Worm (Caenorhabditis elegans) whole organism, L2 larva: ENCODE data around the gene sri-61.

ENCODE experiments used
- C34F6.9 ChIP-seq: fragments of 150-350 bp; optimal IDR thresholded peaks from 2 replicates; lab custom pipeline; 2014; ENCODE audit warnings: missing biosample characterization, missing genetic modification characterization
- F13H6.1 ChIP-seq: sonication (generic microtip); optimal IDR thresholded peaks from 2 replicates; lab custom pipeline; 2016; ENCODE audit warnings: missing genetic modification characterization, missing compliant biosample characterization
- R02D3.7 ChIP-seq: fragments of 150-350 bp; optimal IDR thresholded peaks from 2 replicates; lab custom pipeline; 2014; ENCODE audit warnings: missing biosample characterization, missing genetic modification characterization
- aly-2 ChIP-seq: fragments of 150-350 bp; optimal IDR thresholded peaks from 2 replicates; lab custom pipeline; 2014; ENCODE audit warnings: missing biosample characterization, missing genetic modification characterization
- ama-1 ChIP-seq: fragments of 150-350 bp; optimal IDR thresholded peaks from 2 replicates; lab custom pipeline; 2018; ENCODE audit warnings: inconsistent platforms
- ceh-16 ChIP-seq: fragments of 150-350 bp; optimal IDR thresholded peaks from 2 replicates; lab custom pipeline; 2014; ENCODE audit warnings: missing biosample characterization, missing genetic modification characterization
- crh-2 ChIP-seq: sonication (generic microtip); optimal IDR thresholded peaks from 2 replicates; lab custom pipeline; 2017; ENCODE audit warnings: missing biosample characterization, missing genetic modification characterization
- dmd-4 ChIP-seq: sonication (generic microtip); optimal IDR thresholded peaks from 2 replicates; lab custom pipeline; 2017; ENCODE audit warnings: missing biosample characterization, missing genetic modification characterization
- egl-27 ChIP-seq: sonication (generic microtip); optimal IDR thresholded peaks from 3 replicates; lab custom pipeline; 2017; ENCODE audit warnings: missing biosample characterization, missing genetic modification reagents, missing genetic modification characterization
- elt-1 ChIP-seq: fragments of 150-350 bp; optimal IDR thresholded peaks from 2 replicates; lab custom pipeline; 2014; ENCODE audit warnings: missing biosample characterization, missing genetic modification characterization
- elt-3 ChIP-seq: sonication (generic microtip); optimal IDR thresholded peaks from 2 replicates; lab custom pipeline; 2017; ENCODE audit warnings: missing biosample characterization, missing genetic modification characterization
- fos-1 ChIP-seq: fragments of 150-350 bp; optimal IDR thresholded peaks from 2 replicates; lab custom pipeline; 2014; ENCODE audit warnings: missing biosample characterization, missing genetic modification characterization
- gmeb-1 ChIP-seq: fragments of 150-350 bp; optimal IDR thresholded peaks from 2 replicates; lab custom pipeline; 2014; ENCODE audit warnings: missing biosample characterization, missing genetic modification characterization
- lin-11 ChIP-seq: fragments of 150-350 bp; sonication (generic microtip); optimal IDR thresholded peaks from 2 replicates; lab custom pipeline; 2014; ENCODE audit warnings: missing biosample characterization, missing genetic modification characterization, inconsistent platforms, mixed read lengths
- lin-13 ChIP-seq: fragments of 150-350 bp; optimal IDR thresholded peaks from 2 replicates; lab custom pipeline; 2014; ENCODE audit warnings: missing biosample characterization, missing genetic modification reagents, missing genetic modification characterization
- lin-39 ChIP-seq: fragments of 150-350 bp; optimal IDR thresholded peaks from 2 replicates; lab custom pipeline; 2014; ENCODE audit warnings: missing biosample characterization, missing genetic modification reagents, missing genetic modification characterization
- lsy-2 ChIP-seq, 2 experiments: fragments of 150-350 bp in 1 of 2; sonication (generic microtip) in 1 of 2; optimal IDR thresholded peaks; 2 replicates each; lab custom pipeline; 2014 to 2017; ENCODE audit warnings: missing biosample characterization in 2 of 2, missing genetic modification characterization in 2 of 2
- mab-5 ChIP-seq: fragments of 150-350 bp; optimal IDR thresholded peaks from 2 replicates; lab custom pipeline; 2014; ENCODE audit warnings: missing biosample characterization, missing genetic modification characterization
- mbf-1 ChIP-seq: sonication (generic microtip); optimal IDR thresholded peaks from 2 replicates; lab custom pipeline; 2017; ENCODE audit warnings: missing biosample characterization, missing genetic modification characterization
- nhr-10 ChIP-seq: sonication (generic microtip); optimal IDR thresholded peaks from 2 replicates; lab custom pipeline; 2017; ENCODE audit warnings: missing biosample characterization, missing genetic modification characterization
- nhr-12 ChIP-seq: fragments of 150-350 bp; optimal IDR thresholded peaks from 2 replicates; lab custom pipeline; 2014; ENCODE audit warnings: missing biosample characterization, missing genetic modification characterization
- nhr-129 ChIP-seq: fragments of 150-350 bp; optimal IDR thresholded peaks from 2 replicates; lab custom pipeline; 2014; ENCODE audit warnings: missing biosample characterization, missing genetic modification characterization
- nhr-23 ChIP-seq: fragments of 150-350 bp; optimal IDR thresholded peaks from 2 replicates; lab custom pipeline; 2014; ENCODE audit warnings: missing biosample characterization, missing genetic modification reagents, missing genetic modification characterization
- nhr-237 ChIP-seq: fragments of 150-350 bp; optimal IDR thresholded peaks from 2 replicates; lab custom pipeline; 2014; ENCODE audit warnings: missing biosample characterization, missing genetic modification characterization
- nhr-6 ChIP-seq: fragments of 150-350 bp; optimal IDR thresholded peaks from 2 replicates; lab custom pipeline; 2014; ENCODE audit warnings: missing biosample characterization, missing genetic modification characterization
- peb-1 ChIP-seq: fragments of 150-350 bp; optimal IDR thresholded peaks from 2 replicates; lab custom pipeline; 2014; ENCODE audit warnings: missing biosample characterization, missing genetic modification characterization
- sem-4 ChIP-seq: fragments of 150-350 bp; optimal IDR thresholded peaks from 2 replicates; lab custom pipeline; 2014; ENCODE audit warnings: missing biosample characterization, missing genetic modification reagents, missing genetic modification characterization
- unc-62 ChIP-seq: fragments of 150-350 bp; optimal IDR thresholded peaks from 2 replicates; lab custom pipeline; 2014; ENCODE audit warnings: missing biosample characterization, missing genetic modification reagents, missing genetic modification characterization
- zag-1 ChIP-seq: fragments of 150-350 bp; optimal IDR thresholded peaks from 2 replicates; lab custom pipeline; 2014; ENCODE audit warnings: missing biosample characterization, missing genetic modification characterization
- ztf-11 ChIP-seq: sonication (generic microtip); optimal IDR thresholded peaks from 2 replicates; lab custom pipeline; 2017; ENCODE audit warnings: missing biosample characterization, missing genetic modification characterization

The sri-61 gene

DNA sequence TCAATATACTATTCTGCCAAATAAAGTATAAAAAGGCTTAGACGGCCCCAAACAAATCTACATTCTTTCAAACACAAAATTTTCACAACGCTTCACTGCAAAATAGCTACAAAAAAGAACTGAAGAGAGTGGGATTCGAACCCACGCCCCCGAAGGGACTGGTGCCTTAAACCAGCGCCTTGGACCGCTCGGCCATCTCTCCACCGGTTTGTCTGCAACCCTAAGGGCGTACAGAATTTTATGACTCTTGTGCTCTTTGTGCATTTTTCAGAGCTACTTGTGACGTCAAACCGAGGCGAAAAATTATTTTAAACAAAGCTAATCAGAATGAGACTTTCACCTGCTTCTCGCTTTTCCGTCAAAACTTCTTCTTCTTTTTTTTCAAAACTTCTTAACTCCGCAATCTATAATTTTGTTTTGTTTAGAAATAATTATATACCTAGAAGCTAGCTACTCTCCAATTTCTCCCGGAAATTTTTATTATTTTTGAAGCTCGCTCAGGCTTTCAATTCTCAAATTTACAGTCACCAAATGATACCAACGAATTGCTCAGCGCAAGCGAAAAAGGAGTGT is 36.1 kb upstream of the sri-61 start, which contains the start of gene T05A8.8:
Gene T05A8.8 (plus strand): TSS at position 523 of the 573 bp plus-strand sequence.
- no peak for TF ChIP-seq gmeb-1 (tag; lab: Kevin White, UChicago)
- no peak for TF ChIP-seq elt-1 (tag; lab: Kevin White, UChicago)
- TF ChIP-seq zag-1 (tag; lab: Kevin White, UChicago) = no peak
- no peak for TF ChIP-seq crh-2 (tag; lab: Kevin White, UChicago)
- no peak for TF ChIP-seq F13H6.1 (tag; lab: Kevin White, UChicago)
- no peak for TF ChIP-seq nhr-10 (tag; lab: Kevin White, UChicago)

- TF ChIP-seq nhr-6 (tag; lab: Kevin White, UChicago) = no peak
- TF ChIP-seq ama-1 (lab: Kevin White, UChicago) = no peak
- TF ChIP-seq F13H6.1 (tag; lab: Kevin White, UChicago) = no peak
- TF ChIP-seq lin-39 (tag; lab: Kevin White, UChicago) = no peak
These were observed 35.5 kb upstream of the sri-61 start for ce11 chrII:2735644-2736043.

DNA sequence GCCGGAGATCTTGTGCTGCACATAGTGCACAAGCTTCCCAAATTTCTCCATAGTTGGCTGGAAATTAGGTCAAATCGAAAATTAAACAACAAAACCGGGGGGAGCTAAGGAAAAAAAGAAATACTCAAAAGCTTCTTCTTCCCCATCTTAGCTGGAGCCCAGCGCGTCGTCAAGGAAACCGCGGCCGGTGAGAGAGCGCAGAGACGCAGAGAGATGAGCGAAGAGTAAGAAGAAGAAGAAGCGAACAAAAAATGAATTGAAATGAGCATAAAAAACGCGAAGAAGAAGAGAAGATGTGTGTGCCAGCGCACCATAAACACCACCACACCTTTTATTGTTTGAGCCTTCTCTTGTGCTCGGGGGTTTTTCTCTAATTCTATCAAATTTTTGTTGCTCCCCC is 35.1 kb upstream of the sri-61 start, which contains the start of gene wdr-31:
Gene wdr-31 (minus strand): TSS at position 101 of the 400 bp plus-strand sequence.
- no peak for TF ChIP-seq F13H6.1 (tag; lab: Kevin White, UChicago)

DNA sequence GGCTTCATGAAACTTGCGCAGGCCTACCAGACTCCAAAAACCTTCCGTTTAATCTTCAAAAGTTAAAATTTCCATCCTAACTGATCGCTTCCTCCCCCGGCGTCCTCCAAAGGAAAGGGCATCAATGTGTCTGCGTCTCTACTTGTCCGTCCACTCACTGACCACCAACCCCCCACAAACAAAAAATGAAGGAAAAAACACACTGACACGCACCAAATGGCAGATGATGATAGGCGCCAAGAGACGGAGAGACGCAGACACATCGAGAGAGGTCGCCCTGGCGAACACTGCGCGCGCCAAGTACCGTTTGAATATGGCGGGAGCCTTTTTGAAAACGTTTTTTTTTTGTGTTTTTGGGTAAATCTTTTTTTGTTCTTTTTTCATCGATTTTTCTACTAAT is 34.6 kb upstream of the sri-61 start:
- TF ChIP-seq unc-62 (GFP tag; lab: Kevin White, UChicago) (no peak), nhr-237 (tag; lab: Kevin White, UChicago) (no peak), nhr-10 (tag; lab: Kevin White, UChicago) (no peak), nhr-129 (tag; lab: Kevin White, UChicago) (peak; percentile 4), nhr-23 (no peak), aly-2 (tag; lab: Kevin White, UChicago) (no peak), C34F6.9 (tag; lab: Kevin White, UChicago) (peak; percentile 28), R02D3.7 (no peak), lin-11 (tag; lab: Kevin White, UChicago) (no peak), nhr-12 (tag; lab: Kevin White, UChicago) (no peak), lsy-2 (tag; optimal IDR thresholded peaks at IDR 0.05; lab: Kevin White, UChicago) (peak in 1 of 2 experiments; percentile 22), ceh-16 (tag; lab: Kevin White, UChicago) (peak; percentile 30), sem-4 (tag; lab: Kevin White, UChicago) (no peak), fos-1 (tag; lab: Kevin White, UChicago) (peak; percentile 13), F13H6.1 (tag; lab: Kevin White, UChicago) (peak; percentile 67), egl-27 (tag; lab: Kevin White, UChicago) (no peak), gmeb-1 (tag; lab: Kevin White, UChicago) (no peak), peb-1 (tag; lab: Kevin White, UChicago) (no peak), dmd-4 (tag; lab: Kevin White, UChicago) (no peak), ztf-11 (no peak), elt-3 (tag; lab: Kevin White, UChicago) (no peak)
- TF ChIP-seq, all 48 proteins: peak for 6

DNA sequence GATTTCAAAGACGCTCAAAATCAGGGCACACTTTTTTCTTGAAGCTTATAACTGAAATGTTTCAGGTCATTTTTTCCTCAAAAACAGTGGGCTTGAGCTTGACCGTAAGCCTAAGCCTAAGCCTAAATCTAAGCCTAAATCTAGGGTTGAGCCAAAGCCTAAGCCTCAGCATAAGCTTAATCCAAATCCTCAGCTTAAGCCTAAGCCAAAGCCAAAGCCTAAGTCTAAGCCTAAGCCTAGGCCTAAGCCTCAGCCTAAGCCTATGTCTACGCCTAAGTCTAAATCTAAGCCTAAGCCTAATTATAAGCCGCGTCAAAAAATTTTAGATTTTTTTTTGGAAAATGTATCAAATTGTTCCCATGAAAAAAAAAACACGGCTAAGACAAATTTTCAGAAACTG is 34.1 kb upstream of the sri-61 start:
- TF ChIP-seq gmeb-1 (tag; lab: Kevin White, UChicago) (no peak), F13H6.1 (tag; lab: Kevin White, UChicago) (no peak), lin-13 (no peak), lin-11 (tag; lab: Kevin White, UChicago) (no peak), unc-62 (GFP tag; lab: Kevin White, UChicago) (no peak)

- no peak for TF ChIP-seq nhr-129 (tag; lab: Kevin White, UChicago)
- TF ChIP-seq dmd-4 (tag; lab: Kevin White, UChicago) = no peak
- TF ChIP-seq crh-2 (tag; lab: Kevin White, UChicago) = no peak
- TF ChIP-seq gmeb-1 (tag; lab: Kevin White, UChicago) = no peak
- no peak for TF ChIP-seq egl-27 (tag; lab: Kevin White, UChicago)
- no peak for TF ChIP-seq mbf-1 (tag; lab: Kevin White, UChicago)
- TF ChIP-seq nhr-10 (tag; lab: Kevin White, UChicago) = no peak
- no peak for TF ChIP-seq mab-5 (tag; lab: Kevin White, UChicago)
These were observed 30.5 kb upstream of the sri-61 start for ce11 chrII:2730647-2731046.
